Fruit fly (Drosophila melanogaster) whole organism, embryonic: ENCODE measurements around the gene sni.

Experiments
- Atf-2 ChIP-seq: fragments of 200-800 bp; sonication (Bioruptor generic); optimal IDR thresholded peaks from 2 replicates; lab custom pipeline; 2016; ENCODE audit warnings: missing biosample characterization, missing genetic modification characterization
- CG10209 ChIP-seq: fragments of 200-800 bp; sonication (Bioruptor generic); optimal IDR thresholded peaks from 3 replicates; lab custom pipeline; 2017; ENCODE audit warnings: missing biosample characterization, mild to moderate bottlenecking, missing genetic modification characterization, missing genetic modification reagents
- CG1024 ChIP-seq: fragments of 200-800 bp; sonication (Bioruptor generic); IDR thresholded peaks from 2 replicates; pipeline ENCODE4 v1.3.6; 2022; ENCODE audit warnings: missing biosample characterization, missing genetic modification characterization
- CG11093 ChIP-seq: fragments of 200-800 bp; sonication (Bioruptor generic); IDR thresholded peaks from 3 replicates; pipeline ENCODE4 v1.3.6; 2022; ENCODE audit warnings: missing biosample characterization, missing genetic modification characterization
- CG12071 ChIP-seq: fragments of 200-800 bp; sonication (Bioruptor generic); optimal IDR thresholded peaks from 3 replicates; lab custom pipeline; 2018; ENCODE audit warnings: missing biosample characterization, mild to moderate bottlenecking, missing genetic modification characterization
- CG13424 ChIP-seq: fragments of 200-800 bp; sonication (Bioruptor generic); optimal IDR thresholded peaks from 2 replicates; lab custom pipeline; 2019; ENCODE audit warnings: missing biosample characterization, mild to moderate bottlenecking, missing genetic modification characterization, moderate library complexity
- CG15479 ChIP-seq: fragments of 200-800 bp; sonication (Bioruptor generic); optimal IDR thresholded peaks from 3 replicates; lab custom pipeline; 2019; ENCODE audit warnings: missing biosample characterization, mild to moderate bottlenecking, missing genetic modification characterization, moderate library complexity
- CG15514 ChIP-seq: fragments of 200-800 bp; sonication (Bioruptor generic); optimal IDR thresholded peaks from 3 replicates; lab custom pipeline; 2017; ENCODE audit warnings: missing biosample characterization, missing genetic modification characterization, mild to moderate bottlenecking, moderate library complexity, missing genetic modification reagents
- CG2875 ChIP-seq: fragments of 200-800 bp; sonication (Bioruptor generic); optimal IDR thresholded peaks from 2 replicates; lab custom pipeline; 2017; ENCODE audit warnings: missing biosample characterization, mild to moderate bottlenecking, missing genetic modification characterization, missing genetic modification reagents
- CG4328 ChIP-seq: fragments of 200-800 bp; sonication (Bioruptor generic); optimal IDR thresholded peaks from 3 replicates; lab custom pipeline; 2017; ENCODE audit warnings: missing biosample characterization, missing genetic modification reagents, missing genetic modification characterization
- CG4707 ChIP-seq: fragments of 200-800 bp; sonication (Bioruptor generic); optimal IDR thresholded peaks from 2 replicates; lab custom pipeline; 2018; ENCODE audit warnings: missing biosample characterization, mild to moderate bottlenecking, missing genetic modification characterization, moderate library complexity
- CG6175 ChIP-seq: fragments of 200-800 bp; sonication (Bioruptor generic); IDR thresholded peaks from 3 replicates; pipeline ENCODE4 v1.3.6; 2022; ENCODE audit warnings: missing biosample characterization, missing genetic modification characterization
- CG6765 ChIP-seq: fragments of 200-800 bp; sonication (Bioruptor generic); optimal IDR thresholded peaks from 3 replicates; lab custom pipeline; 2017; ENCODE audit warnings: missing biosample characterization, mild to moderate bottlenecking, missing genetic modification characterization
- CG6813 ChIP-seq: fragments of 200-800 bp; sonication (Bioruptor generic); optimal IDR thresholded peaks from 2 replicates; lab custom pipeline; 2017; ENCODE audit warnings: missing biosample characterization, missing genetic modification characterization, mild to moderate bottlenecking, moderate library complexity, missing genetic modification reagents
- CG8478 ChIP-seq: fragments of >200 bp; optimal IDR thresholded peaks from 2 replicates; lab custom pipeline; 2018
- CG8924 ChIP-seq: fragments of 200-800 bp; optimal IDR thresholded peaks from 3 replicates; lab custom pipeline; 2019; ENCODE audit warnings: missing biosample characterization, mild to moderate bottlenecking, missing genetic modification characterization, moderate library complexity
- CrebB ChIP-seq: fragments of 200-800 bp; sonication (Bioruptor generic); optimal IDR thresholded peaks from 3 replicates; lab custom pipeline; 2018; ENCODE audit warnings: missing biosample characterization, mild to moderate bottlenecking, missing genetic modification characterization
- Dad ChIP-seq: fragments of 200-800 bp; sonication (Bioruptor generic); optimal IDR thresholded peaks from 3 replicates; lab custom pipeline; 2016; ENCODE audit warnings: missing biosample characterization, missing genetic modification characterization
- Dip2 ChIP-seq: fragments of 200-800 bp; sonication (Bioruptor generic); IDR thresholded peaks from 2 replicates; pipeline ENCODE4 v1.3.6; 2022; ENCODE audit warnings: missing biosample characterization, missing genetic modification characterization
- E2f2 ChIP-seq: fragments of 200-800 bp; sonication (Bioruptor generic); IDR thresholded peaks from 2 replicates; pipeline ENCODE4 v1.3.6; 2022; ENCODE audit warnings: missing biosample characterization, missing genetic modification characterization
- Ets97D ChIP-seq: fragments of 200-800 bp; sonication (Bioruptor generic); optimal IDR thresholded peaks from 3 replicates; lab custom pipeline; 2016; ENCODE audit warnings: missing biosample characterization, missing genetic modification characterization
- HLH4C ChIP-seq: fragments of 200-800 bp; sonication (Bioruptor generic); IDR thresholded peaks from 3 replicates; pipeline ENCODE4 v1.3.6; 2022; ENCODE audit warnings: missing biosample characterization, missing genetic modification characterization; ENCODE audit not compliant: partially characterized antibody
- Kr ChIP-seq: fragments of 200-800 bp; sonication (Bioruptor generic); optimal IDR thresholded peaks from 2 replicates; lab custom pipeline; 2017; ENCODE audit warnings: missing biosample characterization, mild to moderate bottlenecking, missing genetic modification characterization
- MTF-1 ChIP-seq: fragments of 200-800 bp; sonication (Bioruptor generic); optimal IDR thresholded peaks from 2 replicates; lab custom pipeline; 2018; ENCODE audit warnings: missing biosample characterization, mild to moderate bottlenecking, missing genetic modification characterization, borderline replicate concordance
- Neu2 ChIP-seq: fragments of 200-800 bp; sonication (Bioruptor generic); optimal IDR thresholded peaks from 3 replicates; lab custom pipeline; 2016; ENCODE audit warnings: missing biosample characterization, missing genetic modification characterization, borderline replicate concordance
- NfI ChIP-seq: fragments of 200-800 bp; sonication (Bioruptor generic); optimal IDR thresholded peaks from 3 replicates; lab custom pipeline; 2018; ENCODE audit warnings: missing biosample characterization, mild to moderate bottlenecking, missing genetic modification characterization, moderate library complexity
- PHDP ChIP-seq: fragments of 200-800 bp; sonication (Bioruptor generic); optimal IDR thresholded peaks from 3 replicates; lab custom pipeline; 2018; ENCODE audit warnings: missing biosample characterization, mild to moderate bottlenecking, missing genetic modification characterization, moderate library complexity
- Taf1 ChIP-seq: fragments of 200-800 bp; sonication (Bioruptor generic); IDR thresholded peaks from 2 replicates; pipeline ENCODE4 v1.3.6; 2022; ENCODE audit warnings: missing biosample characterization, missing genetic modification characterization
- Vsx1 ChIP-seq: fragments of 200-800 bp; sonication (Bioruptor generic); optimal IDR thresholded peaks from 2 replicates; lab custom pipeline; 2017; ENCODE audit warnings: missing biosample characterization, mild to moderate bottlenecking, missing genetic modification characterization, missing genetic modification reagents
- YL-1 ChIP-seq: fragments of 200-800 bp; sonication (Bioruptor generic); optimal IDR thresholded peaks from 3 replicates; lab custom pipeline; 2017; ENCODE audit warnings: missing biosample characterization, mild to moderate bottlenecking, missing genetic modification characterization
- abd-A ChIP-seq: fragments of 200-800 bp; sonication (Bioruptor generic); optimal IDR thresholded peaks from 3 replicates; lab custom pipeline; 2019; ENCODE audit warnings: missing biosample characterization, mild to moderate bottlenecking, missing genetic modification characterization, moderate library complexity
- bab2 ChIP-seq: fragments of 200-800 bp; sonication (Bioruptor generic); optimal IDR thresholded peaks from 2 replicates; lab custom pipeline; 2016; ENCODE audit warnings: missing biosample characterization, missing genetic modification characterization
- btn ChIP-seq: fragments of 200-800 bp; sonication (Bioruptor generic); optimal IDR thresholded peaks from 2 replicates; lab custom pipeline; 2016; ENCODE audit warnings: missing biosample characterization, missing genetic modification characterization
- chinmo ChIP-seq: fragments of 200-800 bp; sonication (Bioruptor generic); IDR thresholded peaks from 4 replicates; pipeline ENCODE4 v1.3.6; 2022; ENCODE audit warnings: missing biosample characterization, missing genetic modification characterization; ENCODE audit not compliant: partially characterized antibody
- dmrt11E ChIP-seq: fragments of 200-800 bp; sonication (Bioruptor generic); optimal IDR thresholded peaks from 3 replicates; lab custom pipeline; 2018; ENCODE audit warnings: missing biosample characterization, mild to moderate bottlenecking, missing genetic modification characterization, moderate library complexity
- eyg ChIP-seq: fragments of 200-800 bp; sonication (Bioruptor generic); optimal IDR thresholded peaks from 3 replicates; lab custom pipeline; 2016; ENCODE audit warnings: missing biosample characterization, missing genetic modification characterization
- fru ChIP-seq: fragments of >200 bp; optimal IDR thresholded peaks from 2 replicates; lab custom pipeline; 2017
- grn ChIP-seq: fragments of 200-800 bp; sonication (Bioruptor generic); optimal IDR thresholded peaks from 3 replicates; lab custom pipeline; 2017; ENCODE audit warnings: missing biosample characterization, missing genetic modification characterization
- gt ChIP-seq: fragments of 200-800 bp; sonication (Bioruptor generic); IDR thresholded peaks from 2 replicates; pipeline ENCODE4 v1.3.6; 2022; ENCODE audit warnings: missing biosample characterization, missing genetic modification characterization
- klu ChIP-seq: fragments of 200-800 bp; sonication (Bioruptor generic); IDR thresholded peaks from 2 replicates; pipeline ENCODE4 v1.3.6; 2022; ENCODE audit warnings: missing biosample characterization, missing genetic modification characterization
- mam ChIP-seq: fragments of 200-800 bp; sonication (Bioruptor generic); optimal IDR thresholded peaks from 3 replicates; lab custom pipeline; 2016; ENCODE audit warnings: missing biosample characterization, missing genetic modification characterization
- mld ChIP-seq: fragments of 200-800 bp; sonication (Bioruptor generic); IDR thresholded peaks from 3 replicates; pipeline ENCODE4 v1.3.6; 2022; ENCODE audit warnings: missing biosample characterization, missing genetic modification characterization; ENCODE audit not compliant: partially characterized antibody
- pros ChIP-seq: fragments of 200-800 bp; sonication (Bioruptor generic); optimal IDR thresholded peaks from 3 replicates; lab custom pipeline; 2019; ENCODE audit warnings: missing biosample characterization, mild to moderate bottlenecking, missing genetic modification characterization, moderate library complexity
- psq ChIP-seq: fragments of 200-800 bp; sonication (Bioruptor generic); optimal IDR thresholded peaks from 2 replicates; lab custom pipeline; 2017; ENCODE audit warnings: missing biosample characterization, missing genetic modification characterization
- stwl ChIP-seq: fragments of 200-800 bp; sonication (Bioruptor generic); optimal IDR thresholded peaks from 3 replicates; lab custom pipeline; 2018; ENCODE audit warnings: missing biosample characterization, mild to moderate bottlenecking, missing genetic modification characterization, moderate library complexity
- trem ChIP-seq: fragments of 200-800 bp; optimal IDR thresholded peaks from 3 replicates; lab custom pipeline; 2019; ENCODE audit warnings: missing biosample characterization, mild to moderate bottlenecking, missing genetic modification characterization, moderate library complexity
- tx ChIP-seq: fragments of 200-800 bp; sonication (Bioruptor generic); optimal IDR thresholded peaks from 2 replicates; lab custom pipeline; 2016; ENCODE audit warnings: missing biosample characterization, missing genetic modification characterization
- yki ChIP-seq: fragments of >200 bp; optimal IDR thresholded peaks from 3 replicates; lab custom pipeline; 2018
- z ChIP-seq: fragments of 200-800 bp; sonication (Bioruptor generic); IDR thresholded peaks from 3 replicates; pipeline ENCODE4 v1.3.6; 2022; ENCODE audit warnings: missing biosample characterization, missing genetic modification characterization
- zen ChIP-seq: fragments of 200-800 bp; sonication (Bioruptor generic); optimal IDR thresholded peaks from 3 replicates; lab custom pipeline; 2018; ENCODE audit warnings: missing biosample characterization, mild to moderate bottlenecking, missing genetic modification characterization, moderate library complexity
- zen2 ChIP-seq: fragments of 200-800 bp; sonication (Bioruptor generic); IDR thresholded peaks from 3 replicates; pipeline ENCODE4 v1.3.6; 2022; ENCODE audit warnings: missing biosample characterization, missing genetic modification characterization; ENCODE audit not compliant: partially characterized antibody

Gene sni

DNA sequence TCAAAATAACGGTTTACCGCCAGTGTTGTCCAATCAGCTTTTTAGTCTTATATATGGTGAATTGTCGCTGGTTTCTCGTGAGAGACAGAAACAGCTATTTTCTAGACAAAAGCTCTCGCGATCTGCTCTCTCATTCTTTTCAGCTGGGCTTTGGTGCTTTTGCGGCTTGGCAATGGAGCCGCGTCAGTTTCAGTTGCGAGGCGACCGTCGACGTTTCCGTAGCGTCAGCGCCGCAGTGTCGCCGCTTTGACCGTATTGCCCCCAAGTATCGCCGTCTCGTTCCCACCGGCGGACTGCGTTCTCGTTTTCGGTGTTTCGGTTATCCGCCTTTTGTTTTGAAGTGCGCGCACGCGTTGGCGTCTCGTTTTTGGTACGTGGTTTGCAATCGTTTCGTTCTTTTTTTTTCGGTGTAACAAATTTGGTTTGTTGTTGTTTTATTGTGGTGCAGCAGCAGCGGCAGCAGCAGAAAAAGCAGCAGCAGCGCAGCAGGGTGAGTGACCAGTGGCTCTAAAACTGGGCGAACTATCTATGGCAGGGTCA, 50.7 kb downstream of the sni start (continued):
- no peak for TF ChIP-seq klu (GFP tag; lab: Robert Waterston, UW)
- TF ChIP-seq tx, result no peak
- TF ChIP-seq abd-A (tag; lab: Kevin White, UChicago), result peak; percentile 6
- TF ChIP-seq Neu2 (GFP tag; lab: Kevin White, UChicago), result no peak
- TF ChIP-seq btn (GFP tag; lab: Kevin White, UChicago), result no peak
- TF ChIP-seq CG6175 (GFP tag; lab: Robert Waterston, UW), result peak; percentile 85; the same call in 2 of the 3 replicates
- TF ChIP-seq CrebB (tag; lab: Kevin White, UChicago), result no peak
- TF ChIP-seq CG4328 (GFP tag; lab: Kevin White, UChicago), result no peak
- TF ChIP-seq fru (lab: Kevin White, UChicago), result no peak
- no peak for TF ChIP-seq mld (GFP tag; lab: Robert Waterston, UW)
- no peak for TF ChIP-seq zen
- no peak for TF ChIP-seq Ets97D (GFP tag; lab: Kevin White, UChicago)
- no peak for TF ChIP-seq z
- peak; percentile 50 for TF ChIP-seq HLH4C (GFP tag; lab: Robert Waterston, UW)
- no peak for TF ChIP-seq Dip2
- no peak for TF ChIP-seq mam (GFP tag; lab: Kevin White, UChicago)
- no peak for TF ChIP-seq Kr (GFP tag; lab: Kevin White, UChicago)
- TF ChIP-seq Atf-2 (GFP tag; lab: Kevin White, UChicago), result no peak
- no peak for TF ChIP-seq CG4707
- TF ChIP-seq dmrt11E, result no peak
- TF ChIP-seq Dad (GFP tag; lab: Kevin White, UChicago), result no peak
- no peak for TF ChIP-seq CG1024 (GFP tag; lab: Robert Waterston, UW)
- TF ChIP-seq E2f2 (GFP tag; lab: Robert Waterston, UW), result 0 out of 2 replicates have a peak, but pooled peaks have one; percentile 9
- TF ChIP-seq CG11093 (GFP tag; lab: Robert Waterston, UW), result 0 out of 3 replicates have a peak, but pooled peaks have one; percentile 29
- TF ChIP-seq CG6813 (GFP tag; lab: Kevin White, UChicago), result no peak
- no peak for TF ChIP-seq CG2875 (GFP tag; lab: Kevin White, UChicago)
- no peak for TF ChIP-seq trem
- no peak for TF ChIP-seq CG8478 (lab: Kevin White, UChicago)
- TF ChIP-seq psq, result no peak
- TF ChIP-seq chinmo (GFP tag; lab: Robert Waterston, UW), result peak; percentile 97
- TF ChIP-seq PHDP (tag; lab: Kevin White, UChicago), result no peak
- TF ChIP-seq gt (GFP tag; lab: Robert Waterston, UW), result no peak
- TF ChIP-seq CG12071 (GFP tag; lab: Kevin White, UChicago), result no peak
- no peak for TF ChIP-seq grn (GFP tag; lab: Kevin White, UChicago)
- no peak for TF ChIP-seq Vsx1
- no peak for TF ChIP-seq YL-1 (GFP tag; lab: Kevin White, UChicago)
- TF ChIP-seq zen2 (GFP tag; lab: Robert Waterston, UW), result peak; percentile 28; the same call in 1 of the 3 replicates
- TF ChIP-seq CG13424 (tag; lab: Kevin White, UChicago), result no peak
- TF ChIP-seq CG15514 (GFP tag; lab: Kevin White, UChicago), result peak; percentile 52
- no peak for TF ChIP-seq MTF-1 (GFP tag; lab: Kevin White, UChicago)
- no peak for TF ChIP-seq CG15479
- no peak for TF ChIP-seq Taf1 (GFP tag; lab: Robert Waterston, UW)
- no peak for TF ChIP-seq bab2
- no peak for TF ChIP-seq CG8924 (tag; lab: Kevin White, UChicago)
- TF ChIP-seq eyg (GFP tag; lab: Kevin White, UChicago), result peak; percentile 8
- no peak for TF ChIP-seq yki (lab: Kevin White, UChicago)
- TF ChIP-seq stwl, result no peak
- no peak for TF ChIP-seq CG6765
- TF ChIP-seq CG10209 (GFP tag; lab: Kevin White, UChicago), result no peak
- TF ChIP-seq NfI (GFP tag; lab: Kevin White, UChicago), result no peak
- TF ChIP-seq pros (GFP tag; lab: Kevin White, UChicago), result no peak
